Fruit fly (Drosophila melanogaster) whole organism, embryonic: ENCODE measurements around the gene vkg.

Experiments
- CG11504 ChIP-seq: fragments of 200-800 bp; sonication (Bioruptor generic); optimal IDR thresholded peaks from 3 replicates; lab custom pipeline; 2019; ENCODE audit warnings: missing biosample characterization, mild to moderate bottlenecking, missing genetic modification characterization, moderate library complexity
- CG13287 ChIP-seq: fragments of 200-800 bp; sonication (Bioruptor generic); IDR thresholded peaks from 2 replicates; pipeline ENCODE4 v1.3.6; 2022; ENCODE audit warnings: missing biosample characterization, missing genetic modification characterization; ENCODE audit not compliant: partially characterized antibody
- CG14441 ChIP-seq: fragments of 200-800 bp; sonication (Bioruptor generic); IDR thresholded peaks from 2 replicates; pipeline ENCODE4 v1.3.6; 2022; ENCODE audit warnings: missing biosample characterization, missing genetic modification characterization
- CG15479 ChIP-seq: fragments of 200-800 bp; sonication (Bioruptor generic); optimal IDR thresholded peaks from 3 replicates; lab custom pipeline; 2019; ENCODE audit warnings: missing biosample characterization, mild to moderate bottlenecking, missing genetic modification characterization, moderate library complexity
- CG1602 ChIP-seq: fragments of 200-800 bp; sonication (Bioruptor generic); optimal IDR thresholded peaks from 3 replicates; lab custom pipeline; 2016; ENCODE audit warnings: missing biosample characterization, missing genetic modification characterization
- CG17361 ChIP-seq: fragments of 200-800 bp; sonication (Bioruptor generic); IDR thresholded peaks from 3 replicates; pipeline ENCODE4 v1.3.6; 2022; ENCODE audit warnings: missing biosample characterization, missing genetic modification characterization
- CG2129 ChIP-seq: fragments of 200-800 bp; sonication (Bioruptor generic); IDR thresholded peaks from 2 replicates; pipeline ENCODE4 v1.3.6; 2022; ENCODE audit warnings: missing biosample characterization, missing genetic modification characterization; ENCODE audit not compliant: partially characterized antibody
- CG30431 ChIP-seq: fragments of 200-800 bp; sonication (Bioruptor generic); optimal IDR thresholded peaks from 2 replicates; lab custom pipeline; 2017; ENCODE audit warnings: missing biosample characterization, missing genetic modification characterization
- CG33557 ChIP-seq: fragments of 200-800 bp; sonication (Bioruptor generic); optimal IDR thresholded peaks from 2 replicates; lab custom pipeline; 2019; ENCODE audit warnings: missing biosample characterization, mild to moderate bottlenecking, missing genetic modification characterization, moderate library complexity
- CG3838 ChIP-seq: fragments of 200-800 bp; sonication (Bioruptor generic); optimal IDR thresholded peaks from 3 replicates; lab custom pipeline; 2016; ENCODE audit warnings: missing biosample characterization, missing genetic modification characterization
- CG4282 ChIP-seq: fragments of 200-800 bp; sonication (Bioruptor generic); optimal IDR thresholded peaks from 2 replicates; lab custom pipeline; 2016; ENCODE audit warnings: missing biosample characterization, missing genetic modification characterization
- CG4328 ChIP-seq: fragments of 200-800 bp; sonication (Bioruptor generic); optimal IDR thresholded peaks from 3 replicates; lab custom pipeline; 2017; ENCODE audit warnings: missing biosample characterization, missing genetic modification reagents, missing genetic modification characterization
- CG4424 ChIP-seq: fragments of 200-800 bp; sonication (Bioruptor generic); optimal IDR thresholded peaks from 3 replicates; lab custom pipeline; 2016; ENCODE audit warnings: missing biosample characterization, missing genetic modification characterization
- CG4820 ChIP-seq: fragments of 200-800 bp; sonication (Bioruptor generic); optimal IDR thresholded peaks from 3 replicates; lab custom pipeline; 2016; ENCODE audit warnings: missing biosample characterization, missing genetic modification characterization
- CG6272 ChIP-seq: fragments of 200-800 bp; sonication (Bioruptor generic); IDR thresholded peaks from 2 replicates; pipeline ENCODE4 v1.3.6; 2022; ENCODE audit warnings: missing biosample characterization, missing genetic modification characterization
- CG6813 ChIP-seq: fragments of 200-800 bp; sonication (Bioruptor generic); optimal IDR thresholded peaks from 2 replicates; lab custom pipeline; 2017; ENCODE audit warnings: missing biosample characterization, missing genetic modification characterization, mild to moderate bottlenecking, moderate library complexity, missing genetic modification reagents
- CG7963 ChIP-seq: fragments of 200-800 bp; sonication (Bioruptor generic); IDR thresholded peaks from 3 replicates; pipeline ENCODE4 v1.3.6; 2022; ENCODE audit warnings: missing biosample characterization, missing genetic modification characterization; ENCODE audit not compliant: partially characterized antibody
- CG8290 ChIP-seq, 3 experiments: fragments of 200-800 bp; sonication (Bioruptor generic); optimal IDR thresholded peaks; 2 replicates each; lab custom pipeline; 2016 to 2019; ENCODE audit warnings: missing biosample characterization in 3 of 3, missing genetic modification characterization in 3 of 3, mild to moderate bottlenecking in 2 of 3, moderate library complexity in 1 of 3
- CG8478 ChIP-seq: fragments of >200 bp; optimal IDR thresholded peaks from 2 replicates; lab custom pipeline; 2018
- CG8944 ChIP-seq: fragments of 200-800 bp; sonication (Bioruptor generic); optimal IDR thresholded peaks from 3 replicates; lab custom pipeline; 2016; ENCODE audit warnings: missing biosample characterization, missing genetic modification characterization
- CG9609 ChIP-seq: fragments of 200-800 bp; sonication (Bioruptor generic); optimal IDR thresholded peaks from 3 replicates; lab custom pipeline; 2016; ENCODE audit warnings: missing biosample characterization, missing genetic modification characterization
- CG9817 ChIP-seq: fragments of 200-800 bp; sonication (Bioruptor generic); optimal IDR thresholded peaks from 2 replicates; lab custom pipeline; 2018; ENCODE audit warnings: missing biosample characterization, mild to moderate bottlenecking, missing genetic modification characterization, moderate library complexity
- Camta ChIP-seq: fragments of 200-800 bp; sonication (Bioruptor generic); optimal IDR thresholded peaks from 2 replicates; lab custom pipeline; 2016; ENCODE audit warnings: missing biosample characterization, missing genetic modification characterization
- CkIIα-i1 ChIP-seq: fragments of 200-800 bp; sonication (Bioruptor generic); IDR thresholded peaks from 2 replicates; pipeline ENCODE4 v1.3.6; 2022; ENCODE audit warnings: missing biosample characterization, missing genetic modification characterization
- Dll ChIP-seq: fragments of 200-800 bp; sonication (Bioruptor generic); IDR thresholded peaks from 4 replicates; pipeline ENCODE4 v1.3.6; 2022; ENCODE audit warnings: missing biosample characterization, missing genetic modification characterization; ENCODE audit not compliant: partially characterized antibody
- E2f2 ChIP-seq: fragments of 200-800 bp; sonication (Bioruptor generic); IDR thresholded peaks from 2 replicates; pipeline ENCODE4 v1.3.6; 2022; ENCODE audit warnings: missing biosample characterization, missing genetic modification characterization
- GATAe ChIP-seq: fragments of 200-800 bp; sonication (Bioruptor generic); conservative IDR thresholded peaks from 2 replicates; pipeline ENCODE4 v1.3.6; 2022; ENCODE audit warnings: missing biosample characterization, missing genetic modification characterization
- HLH4C ChIP-seq: fragments of 200-800 bp; sonication (Bioruptor generic); IDR thresholded peaks from 3 replicates; pipeline ENCODE4 v1.3.6; 2022; ENCODE audit warnings: missing biosample characterization, missing genetic modification characterization; ENCODE audit not compliant: partially characterized antibody
- Neu2 ChIP-seq: fragments of 200-800 bp; sonication (Bioruptor generic); optimal IDR thresholded peaks from 3 replicates; lab custom pipeline; 2016; ENCODE audit warnings: missing biosample characterization, missing genetic modification characterization, borderline replicate concordance
- Nf-YC ChIP-seq: fragments of 200-800 bp; optimal IDR thresholded peaks from 3 replicates; lab custom pipeline; 2019; ENCODE audit warnings: missing biosample characterization, mild to moderate bottlenecking, missing genetic modification characterization, moderate library complexity
- Rx ChIP-seq: fragments of 200-800 bp; sonication (Bioruptor generic); IDR thresholded peaks from 2 replicates; pipeline ENCODE4 v1.3.6; 2022; ENCODE audit warnings: missing biosample characterization, missing genetic modification characterization
- Six4 ChIP-seq: fragments of 200-800 bp; sonication (Bioruptor generic); optimal IDR thresholded peaks from 2 replicates; lab custom pipeline; 2016; ENCODE audit warnings: missing biosample characterization, missing genetic modification characterization
- Xrp1 ChIP-seq: fragments of 200-800 bp; sonication (Bioruptor generic); IDR thresholded peaks from 2 replicates; pipeline ENCODE4 v1.3.6; 2022; ENCODE audit warnings: missing biosample characterization, missing genetic modification characterization
- al ChIP-seq: fragments of 200-800 bp; sonication (Bioruptor generic); IDR thresholded peaks from 2 replicates; pipeline ENCODE4 v1.3.6; 2022; ENCODE audit warnings: missing biosample characterization, missing genetic modification characterization
- bcd ChIP-seq: fragments of 200-800 bp; sonication (Bioruptor generic); optimal IDR thresholded peaks from 2 replicates; lab custom pipeline; 2017; ENCODE audit warnings: missing biosample characterization, mild to moderate bottlenecking, missing genetic modification characterization
- btn ChIP-seq: fragments of 200-800 bp; sonication (Bioruptor generic); optimal IDR thresholded peaks from 2 replicates; lab custom pipeline; 2016; ENCODE audit warnings: missing biosample characterization, missing genetic modification characterization
- cg ChIP-seq: fragments of 200-800 bp; sonication (Bioruptor generic); optimal IDR thresholded peaks from 3 replicates; lab custom pipeline; 2019; ENCODE audit warnings: missing biosample characterization, mild to moderate bottlenecking, missing genetic modification characterization, moderate library complexity
- crc ChIP-seq: fragments of 200-800 bp; sonication (Bioruptor generic); optimal IDR thresholded peaks from 2 replicates; lab custom pipeline; 2016; ENCODE audit warnings: missing biosample characterization, missing genetic modification characterization
- dpn ChIP-seq, 2 experiments: fragments of 200-800 bp; sonication (Bioruptor generic); optimal IDR thresholded peaks; 3 replicates each; lab custom pipeline; 2016; ENCODE audit warnings: missing biosample characterization in 2 of 2, missing genetic modification characterization in 2 of 2
- gem ChIP-seq: fragments of 200-800 bp; sonication (Bioruptor generic); optimal IDR thresholded peaks from 2 replicates; lab custom pipeline; 2019; ENCODE audit warnings: missing biosample characterization, mild to moderate bottlenecking, missing genetic modification characterization, moderate library complexity
- nerfin-2 ChIP-seq: fragments of 200-800 bp; sonication (Bioruptor generic); IDR thresholded peaks from 2 replicates; pipeline ENCODE4 v1.3.6; 2022; ENCODE audit warnings: missing biosample characterization, missing genetic modification characterization; ENCODE audit not compliant: partially characterized antibody
- peb ChIP-seq: fragments of 200-800 bp; sonication (Bioruptor generic); IDR thresholded peaks from 2 replicates; pipeline ENCODE4 v1.3.6; 2022; ENCODE audit warnings: missing biosample characterization, missing genetic modification characterization
- pum ChIP-seq: fragments of 200-800 bp; sonication (Bioruptor generic); optimal IDR thresholded peaks from 2 replicates; lab custom pipeline; 2016; ENCODE audit warnings: missing biosample characterization, missing genetic modification characterization
- rib ChIP-seq: fragments of 200-800 bp; sonication (Bioruptor generic); IDR thresholded peaks from 2 replicates; pipeline ENCODE4 v1.3.6; 2022; ENCODE audit warnings: missing biosample characterization, missing genetic modification characterization
- scrt ChIP-seq: fragments of 200-800 bp; sonication (Bioruptor generic); optimal IDR thresholded peaks from 2 replicates; lab custom pipeline; 2018; ENCODE audit warnings: missing biosample characterization, mild to moderate bottlenecking, missing genetic modification characterization, moderate library complexity
- slbo ChIP-seq: fragments of 200-800 bp; sonication (Bioruptor generic); IDR thresholded peaks from 2 replicates; pipeline ENCODE4 v1.3.6; 2022; ENCODE audit warnings: missing biosample characterization, missing genetic modification characterization
- tio ChIP-seq: fragments of 200-800 bp; sonication (Bioruptor generic); optimal IDR thresholded peaks from 2 replicates; lab custom pipeline; 2017; ENCODE audit warnings: missing biosample characterization, missing genetic modification characterization, inconsistent platforms
- tna ChIP-seq: fragments of 200-800 bp; sonication (Bioruptor generic); IDR thresholded peaks from 2 replicates; pipeline ENCODE4 v1.3.6; 2022; ENCODE audit warnings: missing biosample characterization, missing genetic modification characterization; ENCODE audit not compliant: partially characterized antibody
- ttk ChIP-seq: fragments of 200-800 bp; sonication (Bioruptor generic); IDR thresholded peaks from 2 replicates; pipeline ENCODE4 v2.1.2; 2022; ENCODE audit warnings: missing biosample characterization, missing genetic modification characterization

The vkg gene

DNA sequence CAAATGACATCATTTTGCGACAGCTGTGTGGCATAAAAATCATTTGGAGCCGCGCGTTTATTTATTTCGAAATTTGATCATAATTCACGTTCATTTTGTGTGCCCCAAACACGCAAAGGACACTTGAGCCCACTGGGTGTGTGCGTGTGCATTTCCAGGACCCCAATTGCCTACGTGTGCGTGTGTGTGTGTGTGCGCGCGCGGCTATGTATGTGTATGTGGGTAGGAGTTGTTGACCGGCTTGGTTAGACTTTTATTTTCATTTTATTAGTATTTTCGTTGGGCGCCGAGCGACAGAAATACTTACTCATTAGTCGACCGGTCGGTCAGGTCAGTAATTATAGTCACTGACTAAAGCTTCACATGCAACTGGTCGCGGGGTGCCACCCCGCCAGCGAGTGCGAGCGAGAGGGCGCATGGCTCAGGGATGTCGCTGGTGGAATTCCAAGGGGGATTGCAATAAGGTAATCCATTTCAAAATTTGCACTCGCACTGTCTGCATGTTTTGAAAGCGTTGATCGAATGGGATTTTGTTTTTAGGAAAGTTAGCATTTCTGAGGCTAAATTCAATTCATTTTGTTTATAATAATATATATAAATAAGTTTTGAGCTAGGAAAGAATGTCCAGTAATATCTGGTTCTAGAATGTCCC, 15.6 kb upstream of the vkg start (continued):
- TF ChIP-seq CG8944 (peak; percentile 30), Dll (no peak), tio (GFP tag; lab: Kevin White, UChicago) (no peak), CG6813 (GFP tag; lab: Kevin White, UChicago) (peak; percentile 2), peb (GFP tag; lab: Robert Waterston, UW) (no peak), Rx (GFP tag; lab: Robert Waterston, UW) (0 out of 2 replicates have a peak, but pooled peaks have one; percentile 32), cg (peak; percentile 87), CG3838 (GFP tag; lab: Kevin White, UChicago) (no peak), CG2129 (GFP tag; lab: Robert Waterston, UW) (no peak), nerfin-2 (GFP tag; lab: Robert Waterston, UW) (no peak), CkIIα-i1 (GFP tag; lab: Robert Waterston, UW) (no peak), crc (GFP tag; lab: Kevin White, UChicago) (no peak), CG15479 (GFP tag; lab: Kevin White, UChicago) (peak; percentile 64), CG9609 (no peak), Neu2 (GFP tag; lab: Kevin White, UChicago) (no peak), CG8478 (no peak), scrt (GFP tag; lab: Kevin White, UChicago) (peak; percentile 76), CG8290 (GFP tag; optimal IDR thresholded peaks at IDR 0.05; lab: Kevin White, UChicago) (no peak), CG8290 (tag; optimal IDR thresholded peaks at IDR 0.05; lab: Kevin White, UChicago) (peak in 1 of 2 experiments; percentile 73), al (peak; percentile 42; the same call in 1 of the 2 replicates), Xrp1 (GFP tag; lab: Robert Waterston, UW) (peak; percentile 44; the same call in 1 of the 2 replicates), CG6272 (GFP tag; lab: Robert Waterston, UW) (peak; percentile 23; the same call in 1 of the 2 replicates), btn (GFP tag; lab: Kevin White, UChicago) (no peak), CG9817 (tag; lab: Kevin White, UChicago) (peak; percentile 37), gem (peak; percentile 69), bcd (GFP tag; lab: Kevin White, UChicago) (peak; percentile 44), Camta (no peak), CG1602 (GFP tag; lab: Kevin White, UChicago) (peak; percentile 2), CG14441 (GFP tag; lab: Robert Waterston, UW) (peak; percentile 55), rib (GFP tag; lab: Robert Waterston, UW) (peak; percentile 50; the same call in 1 of the 2 replicates), CG4820 (GFP tag; lab: Kevin White, UChicago) (peak; percentile 32), CG11504 (tag; lab: Kevin White, UChicago) (peak; percentile 49), slbo (GFP tag; lab: Robert Waterston, UW) (peak; percentile 78), CG4328 (GFP tag; lab: Kevin White, UChicago) (no peak), Six4 (GFP tag; lab: Kevin White, UChicago) (no peak), dpn (GFP tag; optimal IDR thresholded peaks at IDR 0.05; lab: Kevin White, UChicago) (peak in 1 of 2 experiments; percentile 62), CG7963 (GFP tag; lab: Robert Waterston, UW) (no peak), ttk (GFP tag; lab: Robert Waterston, UW) (peak; percentile 43), CG4282 (no peak), E2f2 (GFP tag; lab: Robert Waterston, UW) (no peak), tna (GFP tag; lab: Robert Waterston, UW) (no peak), GATAe (no peak), CG33557 (GFP tag; lab: Kevin White, UChicago) (no peak), pum (peak; percentile 40), CG4424 (GFP tag; lab: Kevin White, UChicago) (peak; percentile 41), CG30431 (GFP tag; lab: Kevin White, UChicago) (peak; percentile 41), CG13287 (GFP tag; lab: Robert Waterston, UW) (no peak), Nf-YC (tag; lab: Kevin White, UChicago) (peak; percentile 14), CG17361 (GFP tag; lab: Robert Waterston, UW) (no peak), HLH4C (GFP tag; lab: Robert Waterston, UW) (no peak)
